Worm (Caenorhabditis elegans): Measurements from ENCODE around the gene T28F3.5.

The T28F3.5 gene

DNA sequence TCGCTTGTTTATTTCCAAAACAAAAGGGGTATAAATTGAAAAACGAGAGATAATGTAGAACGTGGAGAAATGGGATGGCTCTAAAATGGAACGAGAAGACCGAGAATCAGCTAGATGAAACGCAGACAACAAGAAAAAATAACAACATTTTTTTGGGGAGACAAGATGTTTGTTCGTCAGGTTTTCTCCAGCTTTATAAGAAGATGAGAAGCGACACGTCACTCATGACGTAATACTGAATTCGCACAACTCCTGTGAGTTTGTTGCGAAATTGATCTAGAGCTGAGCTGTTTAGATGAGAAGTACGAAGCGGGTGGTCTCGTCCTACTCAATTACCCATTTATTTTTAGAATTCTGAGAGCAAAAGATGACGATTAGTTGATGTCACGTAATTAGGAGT is 9.3 kb upstream of the T28F3.5 start (continued):
- TF ChIP-seq ceh-82 (tag; optimal IDR thresholded peaks at IDR 0.05) (peak in 2 of 3 experiments; percentile 5 to 37), lin-14 (GFP tag; optimal IDR thresholded peaks at IDR 0.05) (peak; percentile 76), unc-98 (GFP tag; IDR thresholded peaks at IDR 0.05) (no peak), swsn-7 (tag; optimal IDR thresholded peaks at IDR 0.05) (no peak), nhr-47 (tag; optimal IDR thresholded peaks at IDR 0.05) (peak; percentile 42), efl-3 (GFP tag; optimal IDR thresholded peaks at IDR 0.05) (no peak), ceh-8 (GFP tag; optimal IDR thresholded peaks at IDR 0.05) (no peak), nhr-28 (tag; optimal IDR thresholded peaks at IDR 0.05) (no peak), nhr-20 (tag; optimal IDR thresholded peaks at IDR 0.05) (no peak), nhr-71 (tag; optimal IDR thresholded peaks at IDR 0.05) (peak; percentile 67)

- TF ChIP-seq lin-15B (tag; optimal IDR thresholded peaks at IDR 0.05) (no peak), efl-1 (optimal IDR thresholded peaks at IDR 0.05) (no peak), efl-1 (GFP tag; optimal IDR thresholded peaks at IDR 0.05 in 1 of 2) (peak in 1 of 2 experiments; percentile 57), lin-39 (tag; optimal IDR thresholded peaks at IDR 0.05) (no peak), xbp-1 (tag; optimal IDR thresholded peaks at IDR 0.05) (peak; percentile 58), tbx-2 (tag; optimal IDR thresholded peaks at IDR 0.05) (no peak), jun-1 (tag; optimal IDR thresholded peaks at IDR 0.05) (no peak), ceh-82 (tag; optimal IDR thresholded peaks at IDR 0.05) (no peak), fkh-10 (GFP tag; optimal IDR thresholded peaks at IDR 0.05) (no peak), nhr-237 (tag; optimal IDR thresholded peaks at IDR 0.05) (no peak), C34B4.2 (tag; optimal IDR thresholded peaks at IDR 0.05) (no peak)
These were observed 6.5 kb upstream of the T28F3.5 start, which contains the start of gene zipt-7.1 for ce11 chrIV:17287908-17288675. Gene zipt-7.1, minus strand, starts transcription at chrIV:17288139.

DNA sequence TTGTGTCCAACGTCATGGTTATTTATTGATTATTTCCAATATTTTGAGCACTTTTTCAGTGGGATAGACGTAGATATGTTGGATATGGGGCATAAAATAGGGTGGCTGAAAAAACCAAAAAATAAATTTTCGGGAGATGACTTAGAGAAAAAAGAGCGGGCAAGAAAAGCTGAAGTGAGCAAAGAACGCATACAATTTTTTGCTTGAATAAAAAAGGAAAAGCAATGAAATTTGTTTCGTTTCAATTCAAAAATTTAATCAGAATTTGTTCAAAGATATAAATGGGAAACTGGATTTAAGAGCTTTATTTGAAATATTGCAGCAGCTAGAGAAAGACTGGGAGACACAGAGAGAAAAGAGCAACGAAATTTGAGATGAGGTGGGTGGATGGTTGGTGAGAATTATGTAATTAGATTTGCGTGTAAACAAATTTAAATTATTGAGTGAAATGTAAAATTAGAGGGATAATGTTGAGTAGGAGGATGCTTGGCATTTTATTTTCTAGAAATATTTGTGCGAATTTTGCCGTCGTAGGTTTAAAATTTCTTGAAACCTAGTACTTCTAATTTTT is 2.9 kb upstream of the T28F3.5 start, which contains the start of the genes T28F3.11 and slc-17.4:
Gene T28F3.11 (minus strand): TSS at position 51 of the 571 bp plus-strand sequence.
Gene slc-17.4 (minus strand): TSS at position 105 of the 571 bp plus-strand sequence.
- no peak for TF ChIP-seq lin-15B (tag; optimal IDR thresholded peaks at IDR 0.05)
- no peak for TF ChIP-seq nhr-77 (tag; optimal IDR thresholded peaks at IDR 0.05)
- peak; percentile 43 for TF ChIP-seq lin-14 (GFP tag; optimal IDR thresholded peaks at IDR 0.05)
- TF ChIP-seq isw-1 (GFP tag; IDR thresholded peaks at IDR 0.05), result no peak

ce11 chrIV:17292350-17292749 is 2.2 kb upstream of the T28F3.5 start:
- TF ChIP-seq ceh-88 (GFP tag; IDR thresholded peaks at IDR 0.05), result no peak
- no peak for TF ChIP-seq lsy-2 (tag; optimal IDR thresholded peaks at IDR 0.05)
- TF ChIP-seq lin-35 (GFP tag; optimal IDR thresholded peaks at IDR 0.05), result peak in 1 of 2 experiments; percentile 21
- TF ChIP-seq grh-1 (GFP tag; IDR thresholded peaks at IDR 0.05), result no peak
- peak; percentile 9 for TF ChIP-seq elt-2 (tag; optimal IDR thresholded peaks at IDR 0.05)
- no peak for TF ChIP-seq unc-30 (tag; optimal IDR thresholded peaks at IDR 0.05)
- no peak for TF ChIP-seq pax-3 (tag; optimal IDR thresholded peaks at IDR 0.05)

ce11 chrIV:17293068-17293467 is 1.5 kb upstream of the T28F3.5 start:
- TF ChIP-seq elt-2 (tag; optimal IDR thresholded peaks at IDR 0.05) (peak; percentile 41), ztf-4 (tag; optimal IDR thresholded peaks at IDR 0.05) (no peak), zag-1 (tag; optimal IDR thresholded peaks at IDR 0.05) (no peak)

DNA sequence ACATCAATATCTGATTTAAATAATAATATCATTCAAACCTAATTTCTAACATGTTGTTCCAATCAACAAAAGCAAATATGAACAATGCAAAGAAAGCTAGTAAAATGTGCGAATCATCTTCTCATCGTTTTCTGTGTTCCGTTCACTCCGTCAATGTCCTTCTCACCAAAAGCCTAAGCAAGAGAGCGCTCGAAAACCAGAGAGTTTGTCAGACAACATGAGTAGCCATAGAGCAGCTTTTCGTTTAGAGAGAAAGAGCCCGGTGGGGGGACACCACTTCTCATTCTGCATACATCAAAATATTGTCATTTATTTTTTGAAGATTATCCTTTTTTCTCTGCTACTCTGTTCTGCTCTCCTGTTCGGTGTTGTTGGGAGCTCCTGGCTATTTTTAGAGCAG is 910 bp upstream of the T28F3.5 start:
- TF ChIP-seq unc-30 (tag; optimal IDR thresholded peaks at IDR 0.05), result no peak
- TF ChIP-seq C16A3.4 (tag; optimal IDR thresholded peaks at IDR 0.05), result no peak
- TF ChIP-seq grh-1 (GFP tag; IDR thresholded peaks at IDR 0.05), result no peak
- TF ChIP-seq unc-130 (tag; optimal IDR thresholded peaks at IDR 0.05), result no peak
- no peak for TF ChIP-seq ztf-4 (tag; optimal IDR thresholded peaks at IDR 0.05)
- no peak for TF ChIP-seq ama-1 (optimal IDR thresholded peaks at IDR 0.05)
- TF ChIP-seq unc-86 (tag; optimal IDR thresholded peaks at IDR 0.05), result no peak
- no peak for TF ChIP-seq hpl-2 (GFP tag; optimal IDR thresholded peaks at IDR 0.05)
- no peak for TF ChIP-seq lin-15B (tag; optimal IDR thresholded peaks at IDR 0.05)
- no peak for TF ChIP-seq alr-1 (tag; optimal IDR thresholded peaks at IDR 0.05; ENCODE audit: borderline replicate concordance)
- no peak for TF ChIP-seq C34B4.2 (tag; optimal IDR thresholded peaks at IDR 0.05)
- TF ChIP-seq lir-3 (tag; optimal IDR thresholded peaks at IDR 0.05; ENCODE audit: poor library complexity), result no peak
- TF ChIP-seq elt-2 (tag; optimal IDR thresholded peaks at IDR 0.05), result no peak
- TF ChIP-seq lin-14 (GFP tag; optimal IDR thresholded peaks at IDR 0.05), result no peak
- no peak for TF ChIP-seq vab-15 (tag; optimal IDR thresholded peaks at IDR 0.05)
- peak in 1 of 3 experiments; percentile 27 for TF ChIP-seq dpl-1 (GFP tag; optimal IDR thresholded peaks at IDR 0.05)
- no peak for TF ChIP-seq mab-9 (GFP tag; IDR thresholded peaks at IDR 0.05)
- no peak for TF ChIP-seq nhr-237 (tag; optimal IDR thresholded peaks at IDR 0.05)
